Worm (Caenorhabditis elegans) whole organism, L4 larva: Measurements from ENCODE around the gene B0303.14.

Experiments
- ceh-82 ChIP-seq: sonication (generic microtip); optimal IDR thresholded peaks from 2 replicates; lab custom pipeline; 2017; ENCODE audit warnings: missing biosample characterization, missing genetic modification characterization
- nhr-76 ChIP-seq: fragments of 150-350 bp; optimal IDR thresholded peaks from 2 replicates; lab custom pipeline; 2014; ENCODE audit warnings: missing biosample characterization, missing genetic modification characterization
- pha-4 ChIP-seq, 2 experiments: fragments of 150-350 bp in 1 of 2; fragments of 200-800 bp in 1 of 2; sonication (Bioruptor generic) in 1 of 2; IDR thresholded peaks in 1 of 2; optimal IDR thresholded peaks in 1 of 2; 2 replicates each; pipeline versions ENCODE4 v1.3.6 to Lab custom; 2014 to 2022; ENCODE audit warnings: missing genetic modification characterization in 2 of 2, missing genetic modification reagents in 2 of 2, missing biosample characterization in 1 of 2, missing compliant biosample characterization in 1 of 2
- skn-1 ChIP-seq: fragments of 150-350 bp; optimal IDR thresholded peaks from 2 replicates; lab custom pipeline; 2014; ENCODE audit warnings: missing biosample characterization, missing genetic modification characterization

DNA sequence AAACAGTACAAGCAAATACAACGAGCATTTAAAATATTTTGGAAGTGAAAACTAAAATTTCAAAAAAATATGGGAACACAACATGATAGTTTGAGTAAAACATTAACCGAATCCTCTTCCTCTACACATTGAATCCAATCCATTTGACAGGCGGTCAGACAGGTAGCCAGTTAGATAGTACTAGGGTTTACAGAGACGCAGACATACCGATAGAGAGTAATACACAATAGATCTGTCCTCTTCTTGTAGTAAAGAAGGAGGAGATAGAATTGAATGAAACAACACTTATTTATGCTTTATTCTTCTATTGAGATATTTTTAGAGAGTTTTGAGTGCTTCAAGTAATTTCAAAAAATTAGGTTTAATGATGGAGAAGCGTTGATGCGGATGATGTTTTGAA is 47.3 kb downstream of the B0303.14 start:
- no peak for TF ChIP-seq ceh-82 (tag; lab: Kevin White, UChicago)
- TF ChIP-seq skn-1 = no peak
- TF ChIP-seq pha-4 (GFP tag; IDR thresholded peaks at IDR 0.05; lab: Robert Waterston, UW) = no peak
- TF ChIP-seq pha-4 (tag; optimal IDR thresholded peaks at IDR 0.05; lab: Kevin White, UChicago) = no peak
- no peak for TF ChIP-seq nhr-76 (tag; lab: Kevin White, UChicago)
